Fruit fly (Drosophila melanogaster) whole organism, embryonic: Measurements from ENCODE around the gene AcCoAS.

Experiments
- Atf-2 ChIP-seq: fragments of 200-800 bp; sonication (Bioruptor generic); optimal IDR thresholded peaks from 2 replicates; lab custom pipeline; 2016; ENCODE audit warnings: missing biosample characterization, missing genetic modification characterization
- Awh ChIP-seq: fragments of 200-800 bp; sonication (Bioruptor generic); IDR thresholded peaks from 2 replicates; pipeline ENCODE4, ENCODE4 v1.3.6; 2022; ENCODE audit warnings: missing biosample characterization, missing genetic modification characterization
- CG11504 ChIP-seq: fragments of 200-800 bp; sonication (Bioruptor generic); optimal IDR thresholded peaks from 3 replicates; lab custom pipeline; 2019; ENCODE audit warnings: missing biosample characterization, mild to moderate bottlenecking, missing genetic modification characterization, moderate library complexity
- CG11560 ChIP-seq: fragments of 200-800 bp; sonication (Bioruptor generic); IDR thresholded peaks from 3 replicates; pipeline ENCODE4 v1.3.6; 2022; ENCODE audit warnings: missing biosample characterization, missing genetic modification characterization
- CG11723 ChIP-seq: fragments of 200-800 bp; sonication (Bioruptor generic); optimal IDR thresholded peaks from 2 replicates; lab custom pipeline; 2017; ENCODE audit warnings: missing biosample characterization, mild to moderate bottlenecking, missing genetic modification characterization
- CG12744 ChIP-seq: fragments of 200-800 bp; sonication (Bioruptor generic); optimal IDR thresholded peaks from 2 replicates; lab custom pipeline; 2016; ENCODE audit warnings: missing biosample characterization, missing genetic modification characterization
- CG12942 ChIP-seq: fragments of 200-800 bp; sonication (Bioruptor generic); optimal IDR thresholded peaks from 3 replicates; lab custom pipeline; 2016; ENCODE audit warnings: missing biosample characterization, missing genetic modification characterization
- CG13287 ChIP-seq: fragments of 200-800 bp; sonication (Bioruptor generic); IDR thresholded peaks from 2 replicates; pipeline ENCODE4 v1.3.6; 2022; ENCODE audit warnings: missing biosample characterization, missing genetic modification characterization; ENCODE audit not compliant: partially characterized antibody
- CG14667 ChIP-seq: fragments of 200-800 bp; sonication (Bioruptor generic); IDR thresholded peaks from 2 replicates; pipeline ENCODE4 v1.3.6; 2022; ENCODE audit warnings: missing biosample characterization, missing genetic modification characterization
- CG16813 ChIP-seq: fragments of 200-800 bp; sonication (Bioruptor generic); IDR thresholded peaks from 3 replicates; pipeline ENCODE4 v1.3.6; 2022; ENCODE audit warnings: missing biosample characterization, missing genetic modification characterization; ENCODE audit not compliant: partially characterized antibody
- CG18011 ChIP-seq: fragments of 200-800 bp; sonication (Bioruptor generic); optimal IDR thresholded peaks from 2 replicates; lab custom pipeline; 2017; ENCODE audit warnings: missing biosample characterization, missing genetic modification characterization, mild to moderate bottlenecking, moderate library complexity, missing genotype
- CG18619 ChIP-seq: fragments of 200-800 bp; sonication (Bioruptor generic); optimal IDR thresholded peaks from 3 replicates; lab custom pipeline; 2017; ENCODE audit warnings: missing biosample characterization, mild to moderate bottlenecking, missing genetic modification characterization
- CG30403 ChIP-seq: fragments of 200-800 bp; sonication (Bioruptor generic); optimal IDR thresholded peaks from 3 replicates; lab custom pipeline; 2016; ENCODE audit warnings: missing biosample characterization, missing genetic modification characterization
- CG34422 ChIP-seq: fragments of 200-800 bp; sonication (Bioruptor generic); IDR thresholded peaks from 3 replicates; pipeline ENCODE4 v1.3.6; 2022; ENCODE audit warnings: missing biosample characterization, missing genetic modification characterization
- CG3995 ChIP-seq: fragments of 200-800 bp; sonication (Bioruptor generic); optimal IDR thresholded peaks from 3 replicates; lab custom pipeline; 2016; ENCODE audit warnings: missing biosample characterization, missing genetic modification characterization
- CG42726 ChIP-seq: fragments of 200-800 bp; sonication (Bioruptor generic); IDR thresholded peaks from 2 replicates; pipeline ENCODE4 v1.3.6; 2022; ENCODE audit warnings: missing biosample characterization, missing genetic modification characterization; ENCODE audit not compliant: partially characterized antibody
- CG4328 ChIP-seq: fragments of 200-800 bp; sonication (Bioruptor generic); optimal IDR thresholded peaks from 3 replicates; lab custom pipeline; 2017; ENCODE audit warnings: missing biosample characterization, missing genetic modification reagents, missing genetic modification characterization
- CG6689 ChIP-seq: fragments of 200-800 bp; sonication (Bioruptor generic); IDR thresholded peaks from 2 replicates; pipeline ENCODE4 v1.3.6; 2022; ENCODE audit warnings: missing biosample characterization, missing genetic modification characterization
- CG8478 ChIP-seq: fragments of >200 bp; optimal IDR thresholded peaks from 2 replicates; lab custom pipeline; 2018
- CG9797 ChIP-seq: fragments of 200-800 bp; sonication (Bioruptor generic); optimal IDR thresholded peaks from 3 replicates; lab custom pipeline; 2018; ENCODE audit warnings: missing biosample characterization, mild to moderate bottlenecking, missing genetic modification characterization
- Camta ChIP-seq: fragments of 200-800 bp; sonication (Bioruptor generic); optimal IDR thresholded peaks from 2 replicates; lab custom pipeline; 2016; ENCODE audit warnings: missing biosample characterization, missing genetic modification characterization
- Dref ChIP-seq: fragments of 200-800 bp; sonication (Bioruptor generic); IDR thresholded peaks from 2 replicates; pipeline ENCODE4 v1.3.6; 2022; ENCODE audit warnings: missing biosample characterization, missing genetic modification characterization
- Ets65A ChIP-seq: fragments of 200-800 bp; sonication (Bioruptor generic); peaks from one replicate; lab custom pipeline; 2016; ENCODE audit warnings: missing biosample characterization, missing genetic modification characterization
- Fer1 ChIP-seq: fragments of 200-800 bp; sonication (Bioruptor generic); optimal IDR thresholded peaks from 2 replicates; lab custom pipeline; 2017; ENCODE audit warnings: missing biosample characterization, mild to moderate bottlenecking, missing genetic modification characterization
- Fer2 ChIP-seq: fragments of 200-800 bp; sonication (Bioruptor generic); optimal IDR thresholded peaks from 2 replicates; lab custom pipeline; 2018; ENCODE audit warnings: missing biosample characterization, mild to moderate bottlenecking, missing genetic modification characterization, moderate library complexity
- H2.0 ChIP-seq: fragments of 200-800 bp; sonication (Bioruptor generic); IDR thresholded peaks from 2 replicates; pipeline ENCODE4 v1.3.6; 2022; ENCODE audit warnings: missing biosample characterization, missing genetic modification characterization
- HLH4C ChIP-seq: fragments of 200-800 bp; sonication (Bioruptor generic); IDR thresholded peaks from 3 replicates; pipeline ENCODE4 v1.3.6; 2022; ENCODE audit warnings: missing biosample characterization, missing genetic modification characterization; ENCODE audit not compliant: partially characterized antibody
- HLH54F ChIP-seq: fragments of 200-800 bp; sonication (Bioruptor generic); optimal IDR thresholded peaks from 3 replicates; lab custom pipeline; 2016; ENCODE audit warnings: missing biosample characterization, missing genetic modification characterization
- HmgZ ChIP-seq: fragments of 200-800 bp; sonication (Bioruptor generic); optimal IDR thresholded peaks from 2 replicates; lab custom pipeline; 2018; ENCODE audit warnings: missing biosample characterization, mild to moderate bottlenecking, missing genetic modification characterization
- NC2α ChIP-seq: fragments of 200-800 bp; sonication (Bioruptor generic); optimal IDR thresholded peaks from 2 replicates; lab custom pipeline; 2016; ENCODE audit warnings: missing biosample characterization, missing genetic modification characterization
- Nf-YA ChIP-seq: fragments of 200-800 bp; sonication (Bioruptor generic); IDR thresholded peaks from 2 replicates; pipeline ENCODE4 v1.3.6; 2022; ENCODE audit warnings: missing biosample characterization, missing genetic modification characterization
- Optix ChIP-seq: fragments of 200-800 bp; sonication (Bioruptor generic); IDR thresholded peaks from 3 replicates; pipeline ENCODE4 v1.3.6; 2022; ENCODE audit warnings: missing biosample characterization, missing genetic modification characterization
- Pdp1 ChIP-seq, 2 experiments: fragments of 200-800 bp; sonication (Bioruptor generic); optimal IDR thresholded peaks; 3 replicates each; lab custom pipeline; 2016; ENCODE audit warnings: missing biosample characterization in 2 of 2, missing genetic modification characterization in 2 of 2, mild to moderate bottlenecking in 1 of 2, moderate library complexity in 1 of 2
- Side ChIP-seq: fragments of 200-800 bp; sonication (Bioruptor generic); optimal IDR thresholded peaks from 2 replicates; lab custom pipeline; 2016; ENCODE audit warnings: missing biosample characterization, missing genetic modification characterization
- abd-A ChIP-seq: fragments of 200-800 bp; sonication (Bioruptor generic); optimal IDR thresholded peaks from 3 replicates; lab custom pipeline; 2019; ENCODE audit warnings: missing biosample characterization, mild to moderate bottlenecking, missing genetic modification characterization, moderate library complexity
- bowl ChIP-seq: fragments of 200-800 bp; sonication (Bioruptor generic); IDR thresholded peaks from 2 replicates; pipeline ENCODE4 v1.3.6; 2022; ENCODE audit warnings: missing biosample characterization, missing genetic modification characterization
- br ChIP-seq: fragments of >200 bp; optimal IDR thresholded peaks from 2 replicates; lab custom pipeline; 2017
- danr ChIP-seq: fragments of 200-800 bp; sonication (Bioruptor generic); IDR thresholded peaks from 2 replicates; pipeline ENCODE4 v1.3.6; 2022; ENCODE audit warnings: missing biosample characterization, missing genetic modification characterization
- ewg ChIP-seq: fragments of 200-800 bp; sonication (Bioruptor generic); optimal IDR thresholded peaks from 3 replicates; lab custom pipeline; 2017; ENCODE audit warnings: mild to moderate bottlenecking, missing biosample characterization, missing genetic modification reagents, missing genetic modification characterization
- h ChIP-seq: fragments of >200 bp; optimal IDR thresholded peaks from 2 replicates; lab custom pipeline; 2017
- ind ChIP-seq: fragments of 200-800 bp; sonication (Bioruptor generic); optimal IDR thresholded peaks from 3 replicates; lab custom pipeline; 2016; ENCODE audit warnings: missing biosample characterization, missing genetic modification characterization
- kay ChIP-seq: fragments of 200-800 bp; sonication (Bioruptor generic); optimal IDR thresholded peaks from 2 replicates; lab custom pipeline; 2016; ENCODE audit warnings: missing biosample characterization, missing genetic modification characterization
- ken ChIP-seq: fragments of 200-800 bp; sonication (Bioruptor generic); IDR thresholded peaks from 3 replicates; pipeline ENCODE4 v1.3.6; 2022; ENCODE audit warnings: missing biosample characterization, missing genetic modification characterization
- maf-S ChIP-seq: fragments of 200-800 bp; sonication (Bioruptor generic); optimal IDR thresholded peaks from 2 replicates; lab custom pipeline; 2016; ENCODE audit warnings: missing biosample characterization, missing genetic modification characterization
- nau ChIP-seq: fragments of 200-800 bp; sonication (Bioruptor generic); optimal IDR thresholded peaks from 3 replicates; lab custom pipeline; 2017; ENCODE audit warnings: missing biosample characterization, mild to moderate bottlenecking, missing genetic modification characterization, missing genetic modification reagents
- sna ChIP-seq: fragments of 200-800 bp; sonication (Bioruptor generic); IDR thresholded peaks from 2 replicates; pipeline ENCODE4 v1.3.6; 2022; ENCODE audit warnings: missing biosample characterization, missing genetic modification characterization; ENCODE audit not compliant: partially characterized antibody
- sr ChIP-seq: fragments of 200-800 bp; sonication (Bioruptor generic); IDR thresholded peaks from 3 replicates; pipeline ENCODE4 v1.3.6; 2022; ENCODE audit warnings: missing biosample characterization, missing genetic modification characterization
- stwl ChIP-seq: fragments of 200-800 bp; sonication (Bioruptor generic); optimal IDR thresholded peaks from 3 replicates; lab custom pipeline; 2018; ENCODE audit warnings: missing biosample characterization, mild to moderate bottlenecking, missing genetic modification characterization, moderate library complexity
- vfl ChIP-seq: fragments of 200-800 bp; sonication (Bioruptor generic); optimal IDR thresholded peaks from 2 replicates; lab custom pipeline; 2016; ENCODE audit warnings: missing biosample characterization, missing genetic modification characterization
- zfh2 ChIP-seq: fragments of 200-800 bp; sonication (Bioruptor generic); optimal IDR thresholded peaks from 2 replicates; lab custom pipeline; 2016; ENCODE audit warnings: missing biosample characterization, missing genetic modification characterization

Gene AcCoAS

DNA sequence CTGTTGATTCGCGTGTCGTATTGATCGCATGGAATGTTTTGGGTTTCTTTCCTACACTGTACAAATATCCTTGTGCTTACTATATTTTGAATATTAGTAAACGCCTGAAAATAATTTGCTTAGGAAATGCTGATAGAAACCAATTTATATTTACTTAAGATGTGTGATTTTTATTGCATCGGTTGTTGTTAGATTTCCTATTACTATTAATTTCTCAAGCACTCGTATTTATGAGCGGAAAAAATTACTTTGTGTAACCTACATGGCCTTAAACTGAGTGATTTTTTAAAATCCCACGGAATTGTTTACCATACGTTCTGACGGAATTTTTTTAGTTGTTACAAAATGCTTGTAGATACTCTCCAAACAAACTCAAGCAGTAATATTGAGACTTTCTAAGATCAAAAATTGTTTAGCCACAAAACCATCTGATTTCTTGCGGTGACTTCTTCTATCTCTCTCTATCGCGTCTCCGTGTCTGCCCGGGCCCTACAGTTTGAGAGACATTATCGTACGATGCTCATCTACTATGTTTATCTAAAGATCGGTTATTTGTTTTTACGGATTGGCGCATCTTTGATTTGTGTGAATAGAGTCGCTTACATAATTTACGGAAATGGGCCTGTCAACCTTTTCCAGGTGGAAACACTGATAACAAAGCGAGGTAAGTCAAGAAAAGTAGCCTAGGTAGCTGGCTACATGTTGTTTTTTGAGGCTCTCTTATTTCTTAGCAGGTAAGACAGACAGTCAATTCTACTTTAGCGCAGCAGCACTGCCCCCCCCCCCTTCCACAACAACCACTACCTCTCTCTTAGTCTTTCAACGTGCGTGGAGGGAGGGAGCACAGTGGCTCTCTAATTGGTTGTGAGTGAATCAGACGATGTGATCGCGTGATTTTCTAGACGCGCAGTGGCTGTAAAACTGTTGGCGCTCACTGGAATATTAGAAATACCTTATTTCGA lies 3.5 kb downstream of the AcCoAS start (continued):
- peak; percentile 76 for TF ChIP-seq CG30403 (GFP tag; lab: Kevin White, UChicago)
- TF ChIP-seq CG11723 (GFP tag; lab: Kevin White, UChicago), result peak; percentile 50
- peak; percentile 54 for TF ChIP-seq Camta (GFP tag; lab: Kevin White, UChicago)
- TF ChIP-seq HLH54F, result peak; percentile 51
- no peak for TF ChIP-seq CG42726 (GFP tag; lab: Robert Waterston, UW)
- TF ChIP-seq maf-S (GFP tag; lab: Kevin White, UChicago), result peak; percentile 37
- TF ChIP-seq CG18619, result peak; percentile 59
- TF ChIP-seq CG4328, result no peak
- peak; percentile 26; the same call in 1 of the 2 replicates for TF ChIP-seq CG13287
- TF ChIP-seq sna, result no peak
- TF ChIP-seq CG18011 (GFP tag; lab: Kevin White, UChicago), result peak; percentile 2
- no peak for TF ChIP-seq br (lab: Kevin White, UChicago)
- TF ChIP-seq CG9797, result no peak
- no peak for TF ChIP-seq bowl (GFP tag; lab: Robert Waterston, UW)
- TF ChIP-seq Ets65A (GFP tag; lab: Kevin White, UChicago), result peak; percentile 90
- peak; percentile 54 for TF ChIP-seq zfh2 (GFP tag; lab: Kevin White, UChicago)
- no peak for TF ChIP-seq stwl (tag; lab: Kevin White, UChicago)
- TF ChIP-seq Fer2, result no peak
- TF ChIP-seq Nf-YA, result no peak
- TF ChIP-seq H2.0, result no peak
- peak; percentile 74 to 78 for TF ChIP-seq Pdp1 (GFP tag; optimal IDR thresholded peaks at IDR 0.05; lab: Kevin White, UChicago)
- TF ChIP-seq HmgZ (tag; lab: Kevin White, UChicago), result no peak
- peak; percentile 82 for TF ChIP-seq CG11504
- no peak for TF ChIP-seq CG34422 (GFP tag; lab: Robert Waterston, UW)
- TF ChIP-seq Fer1, result peak; percentile 36
- TF ChIP-seq CG16813 (GFP tag; lab: Robert Waterston, UW), result no peak
- peak; percentile 41 for TF ChIP-seq ewg
- TF ChIP-seq HLH4C (GFP tag; lab: Robert Waterston, UW), result no peak
- TF ChIP-seq Dref (GFP tag; lab: Robert Waterston, UW), result no peak
- TF ChIP-seq CG8478 (lab: Kevin White, UChicago), result no peak
- no peak for TF ChIP-seq CG12744 (GFP tag; lab: Kevin White, UChicago)
- TF ChIP-seq Side, result peak; percentile 51
- TF ChIP-seq ken, result no peak
- peak; percentile 11 for TF ChIP-seq CG12942 (GFP tag; lab: Kevin White, UChicago)
- peak; percentile 86 for TF ChIP-seq CG3995 (GFP tag; lab: Kevin White, UChicago)
- peak; percentile 44 for TF ChIP-seq ind (GFP tag; lab: Kevin White, UChicago)
- peak; percentile 94 for TF ChIP-seq abd-A (tag; lab: Kevin White, UChicago)
- 0 out of 2 replicates have a peak, but pooled peaks have one; percentile 25 for TF ChIP-seq CG14667
- no peak for TF ChIP-seq NC2α (GFP tag; lab: Kevin White, UChicago)
- peak; percentile 65 for TF ChIP-seq Atf-2
- no peak for TF ChIP-seq nau (GFP tag; lab: Kevin White, UChicago)
- TF ChIP-seq Optix (GFP tag; lab: Robert Waterston, UW), result no peak
- peak; percentile 43 for TF ChIP-seq CG6689 (GFP tag; lab: Robert Waterston, UW)
- TF ChIP-seq kay (GFP tag; lab: Kevin White, UChicago), result peak; percentile 53
- TF ChIP-seq danr, result no peak
- TF ChIP-seq CG11560 (tag; lab: Robert Waterston, UW), result no peak
- TF ChIP-seq vfl (GFP tag; lab: Kevin White, UChicago), result peak; percentile 0
- TF ChIP-seq h (lab: Kevin White, UChicago), result no peak
- TF ChIP-seq sr, result no peak
- TF ChIP-seq Awh (GFP tag; lab: Robert Waterston, UW), result no peak
